Worm (Caenorhabditis elegans) whole organism, L4 larva: Measurements from ENCODE around the gene F08F8.11.

Experiments used
- Y5F2A.4 ChIP-seq: fragments of 200-800 bp; sonication (Bioruptor generic); optimal IDR thresholded peaks from 2 replicates; lab custom pipeline; 2018; ENCODE audit warnings: mild to moderate bottlenecking, missing genetic modification characterization, missing compliant biosample characterization
- set-16 ChIP-seq: fragments of 200-800 bp; sonication (Bioruptor generic); IDR thresholded peaks from 2 replicates; pipeline ENCODE4 v1.3.6; 2022; ENCODE audit warnings: missing genetic modification reagents, missing genetic modification characterization, missing compliant biosample characterization

DNA sequence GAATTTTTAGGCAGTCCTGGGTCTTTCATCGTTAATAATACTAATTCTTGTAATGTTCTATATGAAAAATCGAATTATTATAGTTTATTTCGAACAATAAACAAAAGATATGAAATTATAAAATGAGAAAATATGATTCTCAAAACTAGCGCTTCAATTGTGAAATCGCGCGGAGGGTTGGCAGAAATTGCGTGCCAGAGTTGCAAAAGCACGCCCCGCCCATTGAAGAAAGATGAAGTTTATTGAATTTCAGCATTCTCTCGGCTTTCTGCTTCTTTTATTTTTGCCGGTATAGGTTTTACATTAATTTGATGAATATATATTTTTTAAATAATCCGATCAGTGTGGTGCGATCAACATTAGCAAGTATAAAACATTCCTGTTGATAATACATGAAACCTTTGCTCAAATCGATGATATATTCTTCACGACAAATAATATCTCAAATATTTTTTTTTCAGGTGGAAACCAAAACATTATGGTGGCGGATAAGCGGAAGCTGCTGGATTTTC is 6.6 kb upstream of the F08F8.11 start, which contains the start of the genes eco-1 and hmgr-1:
- no peak for TF ChIP-seq set-16 (GFP tag; lab: Robert Waterston, UW)
- TF ChIP-seq Y5F2A.4 (GFP tag; lab: Kevin White, UChicago), result no peak
